Worm (Caenorhabditis elegans) whole organism, late embryonic: ENCODE data around the gene rnh-1.2.

Experiments used
- F13H6.1 ChIP-seq: sonication (generic microtip); optimal IDR thresholded peaks from 2 replicates; lab custom pipeline; 2016; ENCODE audit warnings: missing genetic modification characterization, missing compliant biosample characterization
- T23F11.4 ChIP-seq: fragments of 200-800 bp; sonication (Bioruptor generic); optimal IDR thresholded peaks from 2 replicates; lab custom pipeline; 2018; ENCODE audit warnings: mild to moderate bottlenecking, missing genetic modification characterization, missing compliant biosample characterization
- ceh-18 ChIP-seq: sonication (generic microtip); optimal IDR thresholded peaks from 2 replicates; lab custom pipeline; 2016; ENCODE audit warnings: missing genetic modification characterization, missing compliant biosample characterization
- fkh-10 ChIP-seq: fragments of 150-350 bp; optimal IDR thresholded peaks from 2 replicates; lab custom pipeline; 2014; ENCODE audit warnings: missing biosample characterization, missing genetic modification reagents, missing genetic modification characterization
- hlh-13 ChIP-seq: fragments of 200-800 bp; sonication (Bioruptor generic); optimal IDR thresholded peaks from 2 replicates; lab custom pipeline; 2018; ENCODE audit warnings: mild to moderate bottlenecking, missing genetic modification characterization, missing compliant biosample characterization
- pax-1 ChIP-seq: fragments of 150-350 bp; optimal IDR thresholded peaks from 2 replicates; lab custom pipeline; 2014; ENCODE audit warnings: missing biosample characterization, missing genetic modification characterization
- pha-4 ChIP-seq: fragments of 150-350 bp; optimal IDR thresholded peaks from 2 replicates; lab custom pipeline; 2018; ENCODE audit warnings: missing biosample characterization, missing genetic modification reagents, missing genetic modification characterization
- sdc-2 ChIP-seq: sonication (generic microtip); optimal IDR thresholded peaks from 2 replicates; lab custom pipeline; 2016; ENCODE audit warnings: missing genotype, missing genetic modification characterization, missing compliant biosample characterization
- sox-4 ChIP-seq: sonication (generic microtip); optimal IDR thresholded peaks from 2 replicates; lab custom pipeline; 2017; ENCODE audit warnings: mild to moderate bottlenecking, missing genetic modification characterization, inconsistent platforms, missing compliant biosample characterization

DNA sequence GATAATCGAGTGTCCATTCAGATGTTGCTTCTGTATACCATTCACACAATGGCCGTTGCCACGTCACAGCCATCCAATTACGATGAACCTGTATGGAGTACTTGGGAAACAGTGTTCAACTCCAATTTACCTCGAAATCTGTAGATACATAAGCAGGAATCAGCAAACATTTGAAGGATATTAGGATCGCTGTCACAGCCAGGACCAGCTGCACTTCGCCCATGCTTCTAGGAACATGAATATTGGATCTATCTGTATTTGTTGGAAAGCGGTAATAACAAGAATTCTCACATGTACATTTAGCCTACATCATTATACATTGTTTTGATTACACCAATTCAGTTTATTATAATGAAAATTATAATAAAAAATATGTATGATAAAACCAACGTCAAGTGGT is 44.4 kb upstream of the rnh-1.2 start, which contains the start of gene algn-8:
- TF ChIP-seq sox-4 (tag; lab: Kevin White, UChicago) (no peak), fkh-10 (GFP tag; lab: Kevin White, UChicago) (no peak), sdc-2 (no peak), T23F11.4 (GFP tag; lab: Kevin White, UChicago) (no peak), F13H6.1 (no peak), pax-1 (tag; lab: Kevin White, UChicago) (no peak), ceh-18 (no peak), hlh-13 (GFP tag; lab: Kevin White, UChicago) (no peak), pha-4 (tag; lab: Kevin White, UChicago) (no peak)
